Worm (Caenorhabditis elegans) whole organism, L4/young adult: ENCODE data around the gene fbxb-63.
"Not testable (repeated sequence)": the region's sequence is repeated elsewhere in the genome, so short reads cannot be mapped to it uniquely, and the experiment has no call there.

Experiments used
- W03F9.2 ChIP-seq: fragments of 150-350 bp; optimal IDR thresholded peaks from 2 replicates; lab custom pipeline; 2014; ENCODE audit warnings: missing biosample characterization, missing genetic modification characterization
- dao-5 ChIP-seq: sonication (generic microtip); optimal IDR thresholded peaks from 2 replicates; lab custom pipeline; 2016; ENCODE audit warnings: missing genotype, missing genetic modification characterization, moderate library complexity, missing compliant biosample characterization
- him-1 ChIP-seq: sonication (generic microtip); optimal IDR thresholded peaks from 2 replicates; lab custom pipeline; 2016; ENCODE audit warnings: missing genotype, missing genetic modification reagents, missing genetic modification characterization, missing compliant biosample characterization

fbxb-63 gene

DNA sequence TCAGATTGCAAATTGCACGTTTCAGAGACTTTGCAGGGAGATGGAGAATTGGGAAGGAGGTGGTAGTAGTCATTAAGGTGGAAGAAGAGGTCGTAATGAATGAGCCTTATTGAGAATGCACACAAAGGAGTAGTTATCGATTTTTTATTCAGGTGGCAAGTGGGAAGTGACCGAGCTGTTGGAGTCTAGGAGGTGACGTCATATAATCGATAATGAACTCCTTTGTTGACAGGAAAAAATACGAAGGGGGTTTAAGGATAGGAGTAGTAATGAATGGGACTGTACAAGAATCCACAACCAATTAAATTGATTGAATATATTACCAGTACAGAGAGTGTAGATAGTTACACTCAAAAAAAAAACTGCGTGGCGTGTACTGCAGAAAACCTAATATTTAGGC, 1.6 kb downstream of the fbxb-63 start, which contains the start of gene fbxb-62:
fbxb-62 (minus strand) TSS at position 101 of the 400 bp plus-strand sequence.
- no peak for TF ChIP-seq W03F9.2 (tag; lab: Kevin White, UChicago)
- TF ChIP-seq him-1 (tag; lab: Kevin White, UChicago) = no peak
- no peak for TF ChIP-seq dao-5 (tag; lab: Kevin White, UChicago)

DNA sequence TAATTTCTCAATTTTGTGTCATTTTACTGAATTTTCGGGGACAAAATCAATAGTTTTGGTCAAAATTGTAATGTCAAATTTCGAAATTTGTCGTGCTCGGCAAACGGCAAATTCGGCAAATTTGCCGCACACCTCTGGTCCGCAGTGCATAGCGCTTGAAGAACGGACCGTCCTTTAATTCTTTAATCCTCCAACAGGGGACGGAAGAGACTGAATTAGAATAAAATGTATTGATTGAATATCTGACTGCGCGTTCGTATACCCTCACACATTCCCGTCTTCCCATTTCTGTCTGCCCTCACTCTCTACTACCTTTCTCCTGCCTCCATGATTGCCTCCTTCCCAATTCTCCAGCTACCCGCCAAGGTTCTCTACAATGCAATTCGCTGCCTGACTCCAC, 4.3 kb downstream of the fbxb-63 start, which contains the start of gene F55C9.14:
F55C9.14 (plus strand) TSS at position 301 of the 400 bp plus-strand sequence.
- no peak for TF ChIP-seq dao-5 (tag; lab: Kevin White, UChicago)
- no peak for TF ChIP-seq W03F9.2 (tag; lab: Kevin White, UChicago)
- no peak for TF ChIP-seq him-1 (tag; lab: Kevin White, UChicago)

DNA sequence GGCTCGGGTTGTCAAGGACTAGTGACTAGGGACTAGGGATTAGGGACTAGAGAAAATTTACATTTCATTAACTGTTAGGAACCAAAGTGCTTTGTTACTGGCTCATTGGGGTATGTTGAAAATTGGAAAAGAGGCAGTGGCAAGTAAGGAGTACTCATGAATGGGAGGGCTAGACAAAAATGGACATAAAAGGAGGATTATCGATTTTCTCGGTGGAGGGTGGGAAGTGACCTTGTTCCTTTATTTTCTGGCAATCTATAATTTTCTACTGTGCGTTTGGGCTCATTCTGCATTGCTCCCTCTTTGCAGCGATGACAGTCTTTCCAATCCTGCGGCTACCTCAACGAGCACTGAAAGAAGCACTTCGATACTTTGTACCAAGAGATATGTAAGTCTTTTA, 6.0 kb downstream of the fbxb-63 start, which contains the start of gene fbxb-60:
fbxb-60 (plus strand) TSS at position 301 of the 400 bp plus-strand sequence.
- TF ChIP-seq dao-5 (tag; lab: Kevin White, UChicago) (no peak), him-1 (tag; lab: Kevin White, UChicago) (no peak), W03F9.2 (tag; lab: Kevin White, UChicago) (no peak)

DNA sequence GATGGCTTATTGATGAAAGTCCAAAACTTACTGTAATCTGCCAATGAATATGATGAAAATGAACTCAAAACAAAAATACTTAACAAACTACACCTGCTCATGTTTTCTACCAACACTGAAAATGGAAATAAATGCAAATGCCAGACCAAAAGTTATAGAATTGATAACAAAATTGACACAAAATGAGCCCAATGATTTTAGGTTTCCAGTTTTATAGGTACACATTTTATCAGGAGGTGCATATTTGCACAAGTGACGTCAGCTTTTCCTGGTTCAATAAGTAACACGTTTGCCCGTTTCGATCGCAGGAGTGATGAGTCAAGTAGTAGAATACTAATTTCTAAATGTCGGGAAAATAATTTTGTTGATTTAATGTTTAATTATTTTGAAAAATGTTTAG, 6.8 kb downstream of the fbxb-63 start, which contains the start of gene F55C9.6:
F55C9.6 (minus strand) TSS at position 101 of the 400 bp plus-strand sequence.
- TF ChIP-seq dao-5 (tag; lab: Kevin White, UChicago) (no peak), him-1 (tag; lab: Kevin White, UChicago) (no peak), W03F9.2 (tag; lab: Kevin White, UChicago) (no peak)

DNA sequence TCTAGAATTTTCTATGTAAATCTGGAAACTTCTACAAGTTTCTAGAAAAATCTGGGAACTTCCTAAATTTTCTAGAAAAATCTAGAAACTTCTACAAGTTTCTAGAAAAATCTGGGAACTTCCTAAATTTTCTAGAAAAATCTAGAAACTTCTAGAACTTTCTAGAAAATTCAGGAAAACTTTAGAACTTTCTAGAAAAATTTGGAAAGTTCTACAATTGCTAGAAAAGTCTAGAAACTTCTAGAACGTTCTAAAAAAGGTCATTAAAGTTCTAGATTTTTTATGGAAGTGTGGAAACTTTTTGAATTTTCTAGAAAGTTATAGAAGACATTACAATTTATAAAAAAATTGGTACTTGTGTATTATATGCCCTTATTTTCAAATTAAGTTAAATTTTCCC, 10.5 kb downstream of the fbxb-63 start, which contains the start of gene F55C9.5:
F55C9.5 (minus strand) TSS at position 101 of the 400 bp plus-strand sequence.
- TF ChIP-seq dao-5 (tag; lab: Kevin White, UChicago) (no peak), him-1 (tag; lab: Kevin White, UChicago) (no peak), W03F9.2 (tag; lab: Kevin White, UChicago) (no peak)

DNA sequence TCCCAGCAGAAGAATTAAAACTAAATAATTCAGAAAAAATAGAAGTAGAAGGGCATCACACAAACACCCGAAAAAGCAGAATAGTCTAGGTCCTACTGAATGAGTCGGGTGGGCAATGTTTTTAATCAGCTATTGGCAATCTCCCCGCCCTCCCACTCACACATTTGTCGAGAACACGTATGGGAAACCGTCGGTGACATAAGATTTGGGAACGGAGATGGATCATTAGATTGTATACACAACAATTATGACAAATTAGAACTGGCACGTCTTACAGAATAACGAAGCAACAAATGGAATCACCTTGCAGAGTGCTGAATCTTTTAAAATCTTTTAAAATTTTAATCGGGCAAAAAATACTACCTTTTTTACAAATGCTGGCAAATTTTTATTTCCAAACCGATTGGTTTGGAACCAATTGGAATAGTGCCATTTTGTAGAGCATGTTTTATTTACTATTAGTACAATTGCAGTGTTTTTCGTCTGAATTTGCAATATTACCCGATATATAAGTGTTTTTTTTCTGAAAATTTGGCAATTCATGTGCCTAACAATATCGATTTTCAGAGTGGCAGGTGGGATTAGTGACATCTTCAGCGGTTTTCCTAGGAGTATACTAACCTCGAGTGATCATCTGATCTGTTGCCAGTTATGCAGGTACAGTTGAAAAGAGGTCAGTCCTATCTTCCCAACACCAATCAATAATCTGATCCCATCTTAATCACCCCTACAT, 15.3 kb downstream of the fbxb-63 start, which contains the start of the genes F55C9.3 and fbxb-57:
F55C9.3 (minus strand) TSS at position 101 of the 733 bp plus-strand sequence.
fbxb-57 (plus strand) TSS at position 683 of the 733 bp plus-strand sequence.
- TF ChIP-seq him-1 (tag; lab: Kevin White, UChicago) = no peak
- no peak for TF ChIP-seq dao-5 (tag; lab: Kevin White, UChicago)
- no peak for TF ChIP-seq W03F9.2 (tag; lab: Kevin White, UChicago)

DNA sequence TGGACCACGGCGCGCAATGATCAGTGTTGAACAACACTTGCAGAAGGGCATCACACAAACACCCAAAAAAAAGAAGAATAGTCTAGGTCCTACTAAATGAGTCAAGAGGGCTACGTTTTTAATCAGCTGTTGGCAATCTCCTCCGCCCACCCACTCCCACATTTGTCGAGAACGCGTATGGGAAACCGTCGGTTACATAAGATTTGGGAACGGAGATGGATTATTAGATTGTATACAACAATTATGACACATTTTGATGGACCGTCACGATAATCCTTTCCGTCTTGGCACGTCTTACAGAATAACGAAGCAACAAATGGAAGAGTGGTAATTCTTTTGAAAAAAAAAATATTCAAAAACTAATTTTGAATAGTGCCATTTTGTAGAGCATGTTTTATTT, 17.6 kb downstream of the fbxb-63 start:
- no peak for TF ChIP-seq W03F9.2 (tag; lab: Kevin White, UChicago)
- no peak for TF ChIP-seq him-1 (tag; lab: Kevin White, UChicago)
- no peak for TF ChIP-seq dao-5 (tag; lab: Kevin White, UChicago)

DNA sequence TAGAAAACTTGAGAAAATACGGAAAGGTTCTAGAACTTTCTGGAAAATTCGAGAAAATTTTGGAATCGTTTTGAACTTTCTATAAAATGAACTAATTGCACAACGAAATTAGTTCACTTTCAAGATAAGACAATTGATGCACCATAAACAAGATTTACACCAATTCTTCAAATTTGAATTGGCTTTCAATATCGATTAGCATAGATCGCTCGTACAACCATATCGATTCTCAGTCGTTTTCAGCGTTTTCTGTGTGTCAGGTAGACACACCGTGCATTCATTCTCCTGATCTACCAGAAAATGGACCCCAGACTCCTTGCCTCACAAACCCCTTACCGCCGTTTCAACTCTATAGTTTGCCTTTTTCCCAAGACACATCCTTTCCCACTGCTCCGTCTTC, 21.2 kb downstream of the fbxb-63 start, which contains the start of gene fbxb-117:
fbxb-117 (plus strand) TSS at position 301 of the 400 bp plus-strand sequence.
- TF ChIP-seq him-1 (tag; lab: Kevin White, UChicago) = no peak

DNA sequence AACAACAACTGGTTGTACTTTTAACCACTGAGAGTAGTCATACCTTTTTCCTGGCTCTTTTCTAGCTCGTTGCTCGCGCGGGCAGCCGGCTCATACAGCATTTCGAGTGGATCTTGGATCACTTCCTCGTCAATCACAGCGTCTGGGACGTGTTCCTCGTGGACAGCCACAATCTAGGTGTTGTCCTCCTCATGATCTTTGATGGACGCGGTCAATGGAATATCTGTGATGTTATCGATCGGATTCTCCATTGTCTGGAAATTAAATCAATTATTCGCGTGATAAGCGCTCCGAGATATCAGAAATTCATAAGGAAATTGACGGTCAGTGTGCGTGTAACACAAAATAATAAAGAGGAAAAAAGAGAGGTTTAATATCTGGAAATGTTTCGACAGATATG, 23.6 kb downstream of the fbxb-63 start, which contains the start of gene F21D9.8:
F21D9.8 (minus strand) TSS at position 101 of the 400 bp plus-strand sequence.
- no peak for TF ChIP-seq W03F9.2 (tag; lab: Kevin White, UChicago)
- no peak for TF ChIP-seq him-1 (tag; lab: Kevin White, UChicago)
- no peak for TF ChIP-seq dao-5 (tag; lab: Kevin White, UChicago)

DNA sequence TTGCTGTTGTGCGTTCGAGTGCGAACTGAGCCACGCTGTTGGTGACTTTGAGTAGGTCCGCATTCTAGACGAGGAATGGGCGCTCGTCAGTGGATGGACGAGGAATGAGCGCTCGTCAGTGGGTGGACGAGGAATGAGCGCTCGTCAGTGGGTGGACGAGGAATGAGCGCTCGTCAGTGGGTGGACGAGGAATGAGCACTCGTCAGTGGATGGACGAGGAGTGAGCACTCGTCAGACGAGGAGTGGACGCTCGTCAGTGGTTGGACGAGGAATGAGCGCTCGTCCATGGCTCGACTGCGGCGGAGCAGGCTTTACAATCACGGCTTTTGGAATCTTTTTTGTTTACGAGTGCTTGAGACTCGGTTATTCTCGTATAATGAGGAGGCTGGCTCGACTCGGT, 25.0 kb downstream of the fbxb-63 start:
- TF ChIP-seq him-1 (tag; lab: Kevin White, UChicago) (no peak), dao-5 (tag; lab: Kevin White, UChicago) (no peak), W03F9.2 (tag; lab: Kevin White, UChicago) (no peak)

DNA sequence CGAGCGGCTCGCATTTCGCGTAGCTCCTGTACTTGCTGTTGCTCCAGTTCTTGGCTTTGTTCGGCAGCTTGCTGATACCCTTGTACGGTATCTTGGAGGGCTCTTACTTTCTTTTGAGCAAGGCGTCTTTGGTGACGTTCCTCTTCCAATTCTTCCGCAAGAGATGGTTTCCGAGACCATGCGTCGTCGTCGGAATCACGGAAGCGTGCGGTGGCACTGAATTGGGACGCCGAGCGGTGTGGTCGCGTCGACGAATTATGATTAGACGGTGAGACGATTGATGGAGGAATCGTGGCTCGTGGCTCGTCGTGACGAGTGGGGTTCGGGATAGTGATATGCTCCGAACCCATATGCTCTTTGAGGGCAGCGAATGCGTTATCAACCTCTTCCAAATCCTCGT, 27.2 kb downstream of the fbxb-63 start:
- TF ChIP-seq W03F9.2 (tag; lab: Kevin White, UChicago) (no peak), him-1 (tag; lab: Kevin White, UChicago) (no peak), dao-5 (tag; lab: Kevin White, UChicago) (no peak)

DNA sequence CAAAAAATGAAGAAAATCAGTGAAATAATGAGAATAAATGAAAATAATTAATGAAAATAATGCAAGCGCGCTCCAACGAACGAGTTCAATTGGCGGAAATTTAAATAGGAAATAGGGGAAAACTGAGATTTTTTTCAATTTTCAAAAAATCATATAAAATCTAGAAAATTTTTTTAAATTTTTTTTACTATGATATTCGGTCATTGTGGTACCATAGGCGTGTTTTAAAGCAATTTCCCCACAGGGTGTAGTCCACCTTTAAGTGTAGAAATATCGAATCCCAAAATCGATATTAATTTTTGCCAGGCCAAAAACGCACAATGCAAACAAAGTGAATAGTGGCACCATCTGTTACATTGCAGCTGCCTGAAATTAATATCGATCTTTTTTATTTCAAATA, 39.4 kb downstream of the fbxb-63 start, which contains the start of gene F21D9.1:
F21D9.1 (plus strand) TSS at position 301 of the 400 bp plus-strand sequence.
- not testable (repeated sequence) for TF ChIP-seq him-1, W03F9.2, dao-5 (tag; lab: Kevin White, UChicago)

DNA sequence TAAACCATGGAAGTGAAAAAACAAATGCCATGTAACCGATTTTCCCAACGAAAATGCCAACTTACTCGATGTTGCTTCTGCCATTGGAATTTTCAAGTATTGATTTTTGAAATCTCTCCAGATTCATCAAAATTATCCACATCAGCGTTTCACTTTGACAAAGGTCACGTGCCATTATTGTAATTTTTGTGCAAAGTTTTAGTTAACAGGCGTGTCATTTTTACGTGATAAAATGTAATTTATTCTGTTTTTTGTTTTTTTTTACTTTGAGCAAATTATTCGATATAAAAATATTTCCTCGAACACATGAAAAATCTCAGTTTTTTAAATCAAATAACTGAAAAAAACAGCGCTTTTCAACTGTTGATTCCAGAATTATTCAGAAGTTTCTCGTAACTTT, 41.2 kb downstream of the fbxb-63 start, which contains the start of gene F21D9.2:
F21D9.2 (minus strand) TSS at position 101 of the 400 bp plus-strand sequence.
- TF ChIP-seq him-1 (tag; lab: Kevin White, UChicago) = no peak
- TF ChIP-seq dao-5 (tag; lab: Kevin White, UChicago) = no peak
- no peak for TF ChIP-seq W03F9.2 (tag; lab: Kevin White, UChicago)
